Worm (Caenorhabditis elegans): ENCODE results near the gene C49F5.8.

- TF ChIP-seq pha-4 (GFP tag; IDR thresholded peaks at IDR 0.05) (no peak), pha-4 (tag; optimal IDR thresholded peaks at IDR 0.05) (peak; percentile 55), fos-1 (tag; optimal IDR thresholded peaks at IDR 0.05) (no peak), lin-13 (GFP tag; optimal IDR thresholded peaks at IDR 0.05) (no peak), unc-39 (tag; optimal IDR thresholded peaks at IDR 0.05) (no peak), ZK546.5 (tag; optimal IDR thresholded peaks at IDR 0.05) (no peak), snpc-4 (tag; optimal IDR thresholded peaks at IDR 0.05) (no peak), ama-1 (optimal IDR thresholded peaks at IDR 0.05) (no peak), ctbp-1 (GFP tag; IDR thresholded peaks at IDR 0.05) (no peak), egl-27 (tag; optimal IDR thresholded peaks at IDR 0.05) (no peak), jun-1 (tag; optimal IDR thresholded peaks at IDR 0.05) (no peak)
These were observed 13.0 kb upstream of the C49F5.8 start, which contains the start of gene nfya-1 for ce11 chrX:11946788-11947463.

All from whole organism, L4 larva.